Worm (Caenorhabditis elegans) whole organism, L2 larva: ENCODE data around the gene Y75B12B.1.

ENCODE experiments used
- C34F6.9 ChIP-seq: fragments of 150-350 bp; optimal IDR thresholded peaks from 2 replicates; lab custom pipeline; 2014; ENCODE audit warnings: missing biosample characterization, missing genetic modification characterization
- F13H6.1 ChIP-seq: sonication (generic microtip); optimal IDR thresholded peaks from 2 replicates; lab custom pipeline; 2016; ENCODE audit warnings: missing genetic modification characterization, missing compliant biosample characterization
- R02D3.7 ChIP-seq: fragments of 150-350 bp; optimal IDR thresholded peaks from 2 replicates; lab custom pipeline; 2014; ENCODE audit warnings: missing biosample characterization, missing genetic modification characterization
- Y55F3AM.14 ChIP-seq: fragments of 200-800 bp; sonication (Bioruptor generic); optimal IDR thresholded peaks from 2 replicates; lab custom pipeline; 2018; ENCODE audit warnings: mild to moderate bottlenecking, missing genetic modification characterization, missing compliant biosample characterization
- ZK546.5 ChIP-seq: sonication (generic microtip); optimal IDR thresholded peaks from 2 replicates; lab custom pipeline; 2017; ENCODE audit warnings: missing biosample characterization, missing genetic modification characterization
- alr-1 ChIP-seq: fragments of 150-350 bp; optimal IDR thresholded peaks from 2 replicates; lab custom pipeline; 2014; ENCODE audit warnings: missing biosample characterization, missing genetic modification characterization
- aly-2 ChIP-seq: fragments of 150-350 bp; optimal IDR thresholded peaks from 2 replicates; lab custom pipeline; 2014; ENCODE audit warnings: missing biosample characterization, missing genetic modification characterization
- ama-1 ChIP-seq: fragments of 150-350 bp; optimal IDR thresholded peaks from 2 replicates; lab custom pipeline; 2018; ENCODE audit warnings: inconsistent platforms
- blmp-1 ChIP-seq: sonication (generic microtip); optimal IDR thresholded peaks from 2 replicates; lab custom pipeline; 2017; ENCODE audit warnings: missing genetic modification characterization, mild to moderate bottlenecking, missing compliant biosample characterization, antibody characterized with exemption, moderate library complexity; ENCODE audit not compliant: insufficient read depth
- ceh-16 ChIP-seq: fragments of 150-350 bp; optimal IDR thresholded peaks from 2 replicates; lab custom pipeline; 2014; ENCODE audit warnings: missing biosample characterization, missing genetic modification characterization
- ceh-82 ChIP-seq: fragments of 150-350 bp; optimal IDR thresholded peaks from 2 replicates; lab custom pipeline; 2014; ENCODE audit warnings: missing biosample characterization, missing genetic modification characterization
- crh-2 ChIP-seq: sonication (generic microtip); optimal IDR thresholded peaks from 2 replicates; lab custom pipeline; 2017; ENCODE audit warnings: missing biosample characterization, missing genetic modification characterization
- dmd-4 ChIP-seq: sonication (generic microtip); optimal IDR thresholded peaks from 2 replicates; lab custom pipeline; 2017; ENCODE audit warnings: missing biosample characterization, missing genetic modification characterization
- egl-27 ChIP-seq: sonication (generic microtip); optimal IDR thresholded peaks from 3 replicates; lab custom pipeline; 2017; ENCODE audit warnings: missing biosample characterization, missing genetic modification reagents, missing genetic modification characterization
- elt-1 ChIP-seq: fragments of 150-350 bp; optimal IDR thresholded peaks from 2 replicates; lab custom pipeline; 2014; ENCODE audit warnings: missing biosample characterization, missing genetic modification characterization
- elt-3 ChIP-seq: sonication (generic microtip); optimal IDR thresholded peaks from 2 replicates; lab custom pipeline; 2017; ENCODE audit warnings: missing biosample characterization, missing genetic modification characterization
- fos-1 ChIP-seq: fragments of 150-350 bp; optimal IDR thresholded peaks from 2 replicates; lab custom pipeline; 2014; ENCODE audit warnings: missing biosample characterization, missing genetic modification characterization
- gmeb-1 ChIP-seq: fragments of 150-350 bp; optimal IDR thresholded peaks from 2 replicates; lab custom pipeline; 2014; ENCODE audit warnings: missing biosample characterization, missing genetic modification characterization
- lin-11 ChIP-seq: fragments of 150-350 bp; sonication (generic microtip); optimal IDR thresholded peaks from 2 replicates; lab custom pipeline; 2014; ENCODE audit warnings: missing biosample characterization, missing genetic modification characterization, inconsistent platforms, mixed read lengths
- lin-13 ChIP-seq: fragments of 150-350 bp; optimal IDR thresholded peaks from 2 replicates; lab custom pipeline; 2014; ENCODE audit warnings: missing biosample characterization, missing genetic modification reagents, missing genetic modification characterization
- lin-39 ChIP-seq: fragments of 150-350 bp; optimal IDR thresholded peaks from 2 replicates; lab custom pipeline; 2014; ENCODE audit warnings: missing biosample characterization, missing genetic modification reagents, missing genetic modification characterization
- lsy-2 ChIP-seq, 2 experiments: fragments of 150-350 bp in 1 of 2; sonication (generic microtip) in 1 of 2; optimal IDR thresholded peaks; 2 replicates each; lab custom pipeline; 2014 to 2017; ENCODE audit warnings: missing biosample characterization in 2 of 2, missing genetic modification characterization in 2 of 2
- mab-5 ChIP-seq: fragments of 150-350 bp; optimal IDR thresholded peaks from 2 replicates; lab custom pipeline; 2014; ENCODE audit warnings: missing biosample characterization, missing genetic modification characterization
- mbf-1 ChIP-seq: sonication (generic microtip); optimal IDR thresholded peaks from 2 replicates; lab custom pipeline; 2017; ENCODE audit warnings: missing biosample characterization, missing genetic modification characterization
- mdl-1 ChIP-seq, 2 experiments: fragments of 150-350 bp in 1 of 2; sonication (generic microtip) in 1 of 2; optimal IDR thresholded peaks; 2 replicates each; lab custom pipeline; 2017; ENCODE audit warnings: missing biosample characterization in 2 of 2, missing genetic modification characterization in 2 of 2
- nhr-10 ChIP-seq: sonication (generic microtip); optimal IDR thresholded peaks from 2 replicates; lab custom pipeline; 2017; ENCODE audit warnings: missing biosample characterization, missing genetic modification characterization
- nhr-11 ChIP-seq: fragments of 150-350 bp; optimal IDR thresholded peaks from 2 replicates; lab custom pipeline; 2014; ENCODE audit warnings: missing biosample characterization, missing genetic modification characterization
- nhr-12 ChIP-seq: fragments of 150-350 bp; optimal IDR thresholded peaks from 2 replicates; lab custom pipeline; 2014; ENCODE audit warnings: missing biosample characterization, missing genetic modification characterization
- nhr-129 ChIP-seq: fragments of 150-350 bp; optimal IDR thresholded peaks from 2 replicates; lab custom pipeline; 2014; ENCODE audit warnings: missing biosample characterization, missing genetic modification characterization
- nhr-21 ChIP-seq: fragments of 150-350 bp; optimal IDR thresholded peaks from 2 replicates; lab custom pipeline; 2014; ENCODE audit warnings: missing biosample characterization, missing genetic modification characterization
- nhr-23 ChIP-seq: fragments of 150-350 bp; optimal IDR thresholded peaks from 2 replicates; lab custom pipeline; 2014; ENCODE audit warnings: missing biosample characterization, missing genetic modification reagents, missing genetic modification characterization
- nhr-237 ChIP-seq: fragments of 150-350 bp; optimal IDR thresholded peaks from 2 replicates; lab custom pipeline; 2014; ENCODE audit warnings: missing biosample characterization, missing genetic modification characterization
- nhr-25 ChIP-seq: fragments of 150-350 bp; sonication (generic microtip); optimal IDR thresholded peaks from 3 replicates; lab custom pipeline; 2014; ENCODE audit warnings: missing biosample characterization, missing genetic modification characterization
- nhr-6 ChIP-seq: fragments of 150-350 bp; optimal IDR thresholded peaks from 2 replicates; lab custom pipeline; 2014; ENCODE audit warnings: missing biosample characterization, missing genetic modification characterization
- nhr-77 ChIP-seq: fragments of 150-350 bp; optimal IDR thresholded peaks from 2 replicates; lab custom pipeline; 2014; ENCODE audit warnings: missing biosample characterization, missing genetic modification characterization
- peb-1 ChIP-seq: fragments of 150-350 bp; optimal IDR thresholded peaks from 2 replicates; lab custom pipeline; 2014; ENCODE audit warnings: missing biosample characterization, missing genetic modification characterization
- sem-4 ChIP-seq: fragments of 150-350 bp; optimal IDR thresholded peaks from 2 replicates; lab custom pipeline; 2014; ENCODE audit warnings: missing biosample characterization, missing genetic modification reagents, missing genetic modification characterization
- skn-1 ChIP-seq: sonication (generic microtip); optimal IDR thresholded peaks from 2 replicates; lab custom pipeline; 2017; ENCODE audit warnings: missing biosample characterization, missing genetic modification characterization
- sma-3 ChIP-seq: sonication (generic microtip); optimal IDR thresholded peaks from 2 replicates; lab custom pipeline; 2016; ENCODE audit warnings: missing genetic modification reagents, missing genetic modification characterization, missing compliant biosample characterization
- sma-9 ChIP-seq, 2 experiments: fragments of 150-350 bp in 1 of 2; sonication (generic microtip) in 1 of 2; optimal IDR thresholded peaks; 2 replicates each; lab custom pipeline; 2014 to 2016; ENCODE audit warnings: missing genetic modification characterization in 2 of 2, mild to moderate bottlenecking in 1 of 2, missing biosample characterization in 1 of 2, missing compliant biosample characterization in 1 of 2, missing genetic modification reagents in 1 of 2, moderate library complexity in 1 of 2
- snpc-4 ChIP-seq: fragments of 150-350 bp; optimal IDR thresholded peaks from 2 replicates; lab custom pipeline; 2014; ENCODE audit warnings: missing biosample characterization, missing genetic modification characterization
- unc-39 ChIP-seq: fragments of 150-350 bp; optimal IDR thresholded peaks from 2 replicates; lab custom pipeline; 2014; ENCODE audit warnings: missing biosample characterization, missing genetic modification characterization
- unc-55 ChIP-seq: fragments of 150-350 bp; sonication (generic microtip); optimal IDR thresholded peaks from 3 replicates; lab custom pipeline; 2014; ENCODE audit warnings: missing biosample characterization, missing genetic modification reagents, missing genetic modification characterization
- unc-62 ChIP-seq: fragments of 150-350 bp; optimal IDR thresholded peaks from 2 replicates; lab custom pipeline; 2014; ENCODE audit warnings: missing biosample characterization, missing genetic modification reagents, missing genetic modification characterization
- zag-1 ChIP-seq: fragments of 150-350 bp; optimal IDR thresholded peaks from 2 replicates; lab custom pipeline; 2014; ENCODE audit warnings: missing biosample characterization, missing genetic modification characterization
- ztf-1 ChIP-seq: fragments of 200-800 bp; sonication (Bioruptor generic); conservative IDR thresholded peaks from 2 replicates; pipeline ENCODE4 v1.3.6; 2022; ENCODE audit warnings: missing genetic modification characterization, missing compliant biosample characterization
- ztf-11 ChIP-seq: sonication (generic microtip); optimal IDR thresholded peaks from 2 replicates; lab custom pipeline; 2017; ENCODE audit warnings: missing biosample characterization, missing genetic modification characterization
- ztf-4 ChIP-seq: fragments of 150-350 bp; optimal IDR thresholded peaks from 2 replicates; lab custom pipeline; 2014; ENCODE audit warnings: missing biosample characterization, missing genetic modification characterization

Y75B12B.1 gene

DNA sequence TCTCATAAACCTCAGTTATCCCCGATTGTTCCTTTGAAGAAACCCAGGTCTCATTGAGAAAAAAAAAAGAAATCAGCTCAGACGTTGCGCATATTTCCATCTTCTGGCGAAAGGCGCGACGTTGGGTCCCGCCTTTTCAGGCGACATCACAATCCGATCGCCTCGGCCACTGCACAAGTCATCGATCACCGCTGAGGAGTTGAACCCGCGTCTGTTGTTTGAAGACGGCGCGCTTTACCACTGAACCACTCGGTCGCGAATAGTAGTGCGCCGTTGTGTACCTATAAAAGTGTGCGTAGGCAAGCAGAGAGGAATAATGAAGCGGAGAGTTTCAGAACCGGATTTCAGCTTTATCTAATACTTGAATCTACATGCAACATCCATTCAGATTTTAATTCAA, 6.4 kb downstream of the Y75B12B.1 start, which contains the start of gene Y75B12B.11:
Gene Y75B12B.11, plus strand, starts transcription at position 394 of the 400 bp plus-strand sequence.
- TF ChIP-seq sem-4 (tag; lab: Kevin White, UChicago): peak; percentile 75
- no peak for TF ChIP-seq ztf-1 (GFP tag; lab: Robert Waterston, UW)
- TF ChIP-seq egl-27 (tag; lab: Kevin White, UChicago): peak; percentile 56
- TF ChIP-seq nhr-10: no peak
- no peak for TF ChIP-seq aly-2 (tag; lab: Kevin White, UChicago)
- TF ChIP-seq mbf-1: no peak
- no peak for TF ChIP-seq lin-39 (tag; lab: Kevin White, UChicago)
- no peak for TF ChIP-seq mdl-1 (tag; optimal IDR thresholded peaks at IDR 0.05; lab: Kevin White, UChicago)
- peak; percentile 69 for TF ChIP-seq F13H6.1 (tag; lab: Kevin White, UChicago)
- no peak for TF ChIP-seq nhr-6 (tag; lab: Kevin White, UChicago)
- no peak for TF ChIP-seq nhr-12 (tag; lab: Kevin White, UChicago)
- TF ChIP-seq nhr-23 (tag; lab: Kevin White, UChicago): no peak
- TF ChIP-seq unc-55 (GFP tag; lab: Kevin White, UChicago): peak; percentile 73
- peak; percentile 89 for TF ChIP-seq ama-1
- no peak for TF ChIP-seq peb-1 (tag; lab: Kevin White, UChicago)
- TF ChIP-seq ZK546.5 (tag; lab: Kevin White, UChicago): no peak
- no peak for TF ChIP-seq unc-39 (tag; lab: Kevin White, UChicago)
- peak; percentile 83 for TF ChIP-seq sma-9 (GFP tag; optimal IDR thresholded peaks at IDR 0.05; lab: Kevin White, UChicago)
- no peak for TF ChIP-seq sma-9 (tag; optimal IDR thresholded peaks at IDR 0.05; lab: Kevin White, UChicago)
- TF ChIP-seq elt-1 (tag; lab: Kevin White, UChicago): no peak
- TF ChIP-seq Y55F3AM.14 (GFP tag; lab: Kevin White, UChicago): peak; percentile 77
- TF ChIP-seq ztf-11: no peak
- TF ChIP-seq mab-5 (tag; lab: Kevin White, UChicago): peak; percentile 2
- no peak for TF ChIP-seq nhr-237
- no peak for TF ChIP-seq zag-1 (tag; lab: Kevin White, UChicago)
- peak; percentile 67 for TF ChIP-seq fos-1 (tag; lab: Kevin White, UChicago)
- TF ChIP-seq elt-3: no peak
- peak; percentile 82 for TF ChIP-seq crh-2 (tag; lab: Kevin White, UChicago)
- no peak for TF ChIP-seq nhr-77 (tag; lab: Kevin White, UChicago)
- TF ChIP-seq R02D3.7: no peak
- TF ChIP-seq unc-62 (GFP tag; lab: Kevin White, UChicago): no peak
- peak; percentile 62 for TF ChIP-seq C34F6.9
- TF ChIP-seq dmd-4: no peak
- TF ChIP-seq snpc-4 (tag; lab: Kevin White, UChicago): peak; percentile 55
- TF ChIP-seq nhr-129 (tag; lab: Kevin White, UChicago): peak; percentile 88
- no peak for TF ChIP-seq ceh-82
- peak; percentile 66 for TF ChIP-seq lin-11 (tag; lab: Kevin White, UChicago)
- TF ChIP-seq lsy-2 (tag; optimal IDR thresholded peaks at IDR 0.05; lab: Kevin White, UChicago): peak; percentile 25 to 63
- TF ChIP-seq nhr-21 (tag; lab: Kevin White, UChicago): peak; percentile 81
- peak; percentile 33 for TF ChIP-seq ceh-16
- TF ChIP-seq gmeb-1 (tag; lab: Kevin White, UChicago): peak; percentile 76
- TF ChIP-seq nhr-25 (tag; lab: Kevin White, UChicago): no peak
- peak; percentile 70 for TF ChIP-seq ztf-4
- no peak for TF ChIP-seq alr-1 (tag; lab: Kevin White, UChicago)
- peak; percentile 80 for TF ChIP-seq sma-3 (GFP tag; lab: Kevin White, UChicago)
- peak; percentile 76 for TF ChIP-seq lin-13 (GFP tag; lab: Kevin White, UChicago)
- peak; percentile 32 for TF ChIP-seq blmp-1 (tag; lab: Kevin White, UChicago)
- TF ChIP-seq skn-1: no peak
- no peak for TF ChIP-seq nhr-11 (tag; lab: Kevin White, UChicago)
